Fruit fly (Drosophila melanogaster) whole organism, prepupa: ENCODE measurements around the gene Targ3.

ENCODE experiments used
- Blimp-1 ChIP-seq: fragments of 200-800 bp; sonication (Bioruptor generic); optimal IDR thresholded peaks from 3 replicates; lab custom pipeline; 2017; ENCODE audit warnings: missing biosample characterization, missing genetic modification characterization, mild to moderate bottlenecking, moderate library complexity, missing genetic modification reagents
- CG10669 ChIP-seq: fragments of 200-800 bp; sonication (Bioruptor generic); optimal IDR thresholded peaks from 3 replicates; lab custom pipeline; 2018; ENCODE audit warnings: missing biosample characterization, mild to moderate bottlenecking, missing genetic modification characterization, moderate library complexity
- CG11294 ChIP-seq: fragments of 200-800 bp; sonication (Bioruptor generic); IDR thresholded peaks from 2 replicates; pipeline ENCODE4 v1.3.6; 2022; ENCODE audit warnings: missing biosample characterization, missing genetic modification characterization
- CG11762 ChIP-seq: fragments of 200-800 bp; sonication (Bioruptor generic); optimal IDR thresholded peaks from 3 replicates; lab custom pipeline; 2016; ENCODE audit warnings: missing biosample characterization, missing genetic modification characterization; ENCODE audit not compliant: insufficient read depth
- CG11902 ChIP-seq: fragments of 200-800 bp; sonication (Bioruptor generic); optimal IDR thresholded peaks from 3 replicates; lab custom pipeline; 2016; ENCODE audit warnings: missing biosample characterization, missing genetic modification characterization
- CG1621 ChIP-seq: fragments of 200-800 bp; sonication (Bioruptor generic); optimal IDR thresholded peaks from 3 replicates; lab custom pipeline; 2018; ENCODE audit warnings: missing biosample characterization, mild to moderate bottlenecking, missing genetic modification characterization
- CG16779 ChIP-seq: fragments of 200-800 bp; sonication (Bioruptor generic); optimal IDR thresholded peaks from 3 replicates; lab custom pipeline; 2017; ENCODE audit warnings: missing biosample characterization, mild to moderate bottlenecking, missing genetic modification characterization
- CG3032 ChIP-seq: fragments of 200-800 bp; optimal IDR thresholded peaks from 2 replicates; lab custom pipeline; 2019; ENCODE audit warnings: missing biosample characterization, mild to moderate bottlenecking, missing genetic modification characterization, moderate library complexity
- CG31627 ChIP-seq: fragments of 200-800 bp; sonication (Bioruptor generic); optimal IDR thresholded peaks from 3 replicates; lab custom pipeline; 2016; ENCODE audit warnings: missing biosample characterization, missing genetic modification characterization
- CG32006 ChIP-seq: fragments of 200-800 bp; sonication (Bioruptor generic); optimal IDR thresholded peaks from 3 replicates; lab custom pipeline; 2017; ENCODE audit warnings: missing biosample characterization, mild to moderate bottlenecking, missing genetic modification characterization
- CG4318 ChIP-seq: fragments of 200-800 bp; sonication (Bioruptor generic); optimal IDR thresholded peaks from 3 replicates; lab custom pipeline; 2017; ENCODE audit warnings: missing biosample characterization, mild to moderate bottlenecking, missing genetic modification characterization
- CG6163 ChIP-seq: fragments of 200-800 bp; sonication (Bioruptor generic); IDR thresholded peaks from 3 replicates; pipeline ENCODE4 v1.3.6; 2022; ENCODE audit warnings: missing biosample characterization, missing genetic modification characterization
- CG6276 ChIP-seq: fragments of 200-800 bp; sonication (Bioruptor generic); optimal IDR thresholded peaks from 2 replicates; lab custom pipeline; 2017; ENCODE audit warnings: missing biosample characterization, mild to moderate bottlenecking, missing genetic modification characterization
- CG6792 ChIP-seq: fragments of 200-800 bp; sonication (Bioruptor generic); optimal IDR thresholded peaks from 3 replicates; lab custom pipeline; 2016; ENCODE audit warnings: missing biosample characterization, missing genetic modification characterization
- CG7368 ChIP-seq: fragments of 200-800 bp; sonication (Bioruptor generic); optimal IDR thresholded peaks from 3 replicates; lab custom pipeline; 2016; ENCODE audit warnings: missing biosample characterization, missing genetic modification characterization
- CG8119 ChIP-seq: fragments of 200-800 bp; sonication (Bioruptor generic); IDR thresholded peaks from 3 replicates; pipeline ENCODE4 v1.3.6; 2022; ENCODE audit warnings: missing biosample characterization, missing genetic modification characterization
- CG8632 ChIP-seq: fragments of 200-800 bp; sonication (Bioruptor generic); optimal IDR thresholded peaks from 3 replicates; lab custom pipeline; 2016; ENCODE audit warnings: missing biosample characterization, missing genetic modification characterization
- Eip75B ChIP-seq: fragments of 200-800 bp; sonication (Bioruptor generic); optimal IDR thresholded peaks from 3 replicates; lab custom pipeline; 2016; ENCODE audit warnings: missing biosample characterization, missing genetic modification characterization
- Eip78C ChIP-seq: fragments of 200-800 bp; sonication (Bioruptor generic); peaks from one replicate; lab custom pipeline; 2016; ENCODE audit warnings: missing biosample characterization, missing genetic modification characterization
- Eip93F ChIP-seq: fragments of 200-800 bp; sonication (Bioruptor generic); optimal IDR thresholded peaks from 2 replicates; lab custom pipeline; 2016; ENCODE audit warnings: missing biosample characterization, mild to moderate bottlenecking, missing genetic modification characterization
- Gug ChIP-seq: fragments of 200-800 bp; sonication (Bioruptor generic); IDR thresholded peaks from 2 replicates; pipeline ENCODE4 v1.3.6; 2022; ENCODE audit warnings: missing biosample characterization, missing genetic modification characterization
- Hr39 ChIP-seq: fragments of 200-800 bp; sonication (Bioruptor generic); optimal IDR thresholded peaks from 2 replicates; lab custom pipeline; 2016; ENCODE audit warnings: missing biosample characterization, missing genetic modification characterization
- Hr4 ChIP-seq: fragments of 200-800 bp; sonication (Bioruptor generic); optimal IDR thresholded peaks from 3 replicates; lab custom pipeline; 2016; ENCODE audit warnings: missing biosample characterization, missing genetic modification characterization
- Lpt ChIP-seq: fragments of 200-800 bp; sonication (Bioruptor generic); optimal IDR thresholded peaks from 3 replicates; lab custom pipeline; 2016; ENCODE audit warnings: missing biosample characterization, missing genetic modification characterization
- Met ChIP-seq: fragments of 200-800 bp; sonication (Bioruptor generic); optimal IDR thresholded peaks from 3 replicates; lab custom pipeline; 2016; ENCODE audit warnings: missing biosample characterization, missing genetic modification characterization
- OdsH ChIP-seq: fragments of 200-800 bp; sonication (Bioruptor generic); optimal IDR thresholded peaks from 3 replicates; lab custom pipeline; 2016; ENCODE audit warnings: missing biosample characterization, missing genetic modification characterization
- Sox102F ChIP-seq: fragments of 200-800 bp; sonication (Bioruptor generic); optimal IDR thresholded peaks from 2 replicates; lab custom pipeline; 2016; ENCODE audit warnings: missing biosample characterization, mild to moderate bottlenecking, missing genetic modification characterization
- Sox14 ChIP-seq: fragments of 200-800 bp; sonication (Bioruptor generic); optimal IDR thresholded peaks from 3 replicates; lab custom pipeline; 2016; ENCODE audit warnings: missing biosample characterization, missing genetic modification characterization
- acj6 ChIP-seq: fragments of 200-800 bp; sonication (Bioruptor generic); optimal IDR thresholded peaks from 3 replicates; lab custom pipeline; 2016; ENCODE audit warnings: missing biosample characterization, missing genetic modification characterization
- cyc ChIP-seq: fragments of 200-800 bp; sonication (Bioruptor generic); optimal IDR thresholded peaks from 3 replicates; lab custom pipeline; 2016; ENCODE audit warnings: missing biosample characterization, missing genetic modification characterization
- eg ChIP-seq: fragments of 200-800 bp; sonication (Bioruptor generic); IDR thresholded peaks from 3 replicates; pipeline ENCODE4 v1.3.6; 2022; ENCODE audit warnings: missing biosample characterization, missing genetic modification characterization
- esn ChIP-seq: fragments of 200-800 bp; sonication (Bioruptor generic); optimal IDR thresholded peaks from 2 replicates; lab custom pipeline; 2016; ENCODE audit warnings: missing biosample characterization, mild to moderate bottlenecking, missing genetic modification characterization, moderate library complexity
- fd59A ChIP-seq: fragments of 200-800 bp; sonication (Bioruptor generic); optimal IDR thresholded peaks from 2 replicates; lab custom pipeline; 2017; ENCODE audit warnings: missing biosample characterization, mild to moderate bottlenecking, missing genetic modification characterization, missing genetic modification reagents
- fd85E ChIP-seq: fragments of 200-800 bp; sonication (Bioruptor generic); optimal IDR thresholded peaks from 3 replicates; lab custom pipeline; 2016; ENCODE audit warnings: missing biosample characterization, missing genetic modification characterization
- fkh ChIP-seq: fragments of 200-800 bp; sonication (Bioruptor generic); optimal IDR thresholded peaks from 3 replicates; lab custom pipeline; 2017; ENCODE audit warnings: missing biosample characterization, mild to moderate bottlenecking, missing genetic modification characterization, moderate library complexity
- lz ChIP-seq: fragments of 200-800 bp; sonication (Bioruptor generic); optimal IDR thresholded peaks from 3 replicates; lab custom pipeline; 2016; ENCODE audit warnings: missing biosample characterization, missing genetic modification characterization
- net ChIP-seq: fragments of 200-800 bp; sonication (Bioruptor generic); optimal IDR thresholded peaks from 3 replicates; lab custom pipeline; 2016; ENCODE audit warnings: missing biosample characterization, missing genetic modification characterization
- pdm3 ChIP-seq: fragments of 200-800 bp; sonication (Bioruptor generic); optimal IDR thresholded peaks from 3 replicates; lab custom pipeline; 2016; ENCODE audit warnings: missing biosample characterization, missing genetic modification characterization
- salr ChIP-seq, 2 experiments: fragments of 200-800 bp; sonication (Bioruptor generic); optimal IDR thresholded peaks; 3 replicates each; lab custom pipeline; 2016 to 2018; ENCODE audit warnings: missing biosample characterization in 2 of 2, missing genetic modification characterization in 2 of 2, mild to moderate bottlenecking in 1 of 2
- spab ChIP-seq: fragments of 200-800 bp; sonication (Bioruptor generic); optimal IDR thresholded peaks from 2 replicates; lab custom pipeline; 2017; ENCODE audit warnings: missing biosample characterization, mild to moderate bottlenecking, missing genetic modification characterization, missing genetic modification reagents
- ss ChIP-seq, 2 experiments: fragments of 200-800 bp; sonication (Bioruptor generic); optimal IDR thresholded peaks; 2 replicates in 1 of 2; 3 replicates in 1 of 2; lab custom pipeline; 2017 to 2018; ENCODE audit warnings: mild to moderate bottlenecking in 2 of 2, missing biosample characterization in 2 of 2, missing genetic modification characterization in 2 of 2, moderate library complexity in 1 of 2
- svp ChIP-seq: fragments of 200-800 bp; sonication (Bioruptor generic); peaks from one replicate; lab custom pipeline; 2016; ENCODE audit warnings: missing biosample characterization, missing genetic modification characterization
- topi ChIP-seq: fragments of 200-800 bp; sonication (Bioruptor generic); optimal IDR thresholded peaks from 3 replicates; lab custom pipeline; 2016; ENCODE audit warnings: missing biosample characterization, missing genetic modification characterization
- vri ChIP-seq: fragments of 200-800 bp; sonication (Bioruptor generic); optimal IDR thresholded peaks from 3 replicates; lab custom pipeline; 2016; ENCODE audit warnings: missing biosample characterization, mild to moderate bottlenecking, missing genetic modification characterization

Gene Targ3

dm6 chr3L:21201246-21201896, 4.7 kb downstream of the Targ3 start:
- no peak for TF ChIP-seq CG6276 (GFP tag; lab: Kevin White, UChicago)
- TF ChIP-seq fkh = peak; percentile 73
- TF ChIP-seq CG16779 (tag; lab: Kevin White, UChicago) = no peak

- TF ChIP-seq CG32006 (GFP tag; lab: Kevin White, UChicago) (no peak), net (GFP tag; lab: Kevin White, UChicago) (no peak), fd85E (no peak), CG7368 (GFP tag; lab: Kevin White, UChicago) (no peak), Lpt (peak; percentile 5), CG1621 (no peak), CG8119 (peak; percentile 40; the same call in 1 of the 3 replicates), Sox102F (GFP tag; lab: Kevin White, UChicago) (no peak), CG8632 (GFP tag; lab: Kevin White, UChicago) (no peak), CG6276 (GFP tag; lab: Kevin White, UChicago) (no peak), fd59A (GFP tag; lab: Kevin White, UChicago) (no peak), CG31627 (GFP tag; lab: Kevin White, UChicago) (no peak), Blimp-1 (GFP tag; lab: Kevin White, UChicago) (no peak), pdm3 (GFP tag; lab: Kevin White, UChicago) (no peak), spab (no peak), CG6792 (GFP tag; lab: Kevin White, UChicago) (no peak), Eip78C (GFP tag; lab: Kevin White, UChicago) (peak; percentile 82), svp (peak; percentile 75), CG16779 (tag; lab: Kevin White, UChicago) (peak; percentile 10), CG11762 (GFP tag; lab: Kevin White, UChicago) (no peak), lz (no peak), topi (GFP tag; lab: Kevin White, UChicago) (no peak), fkh (no peak), esn (GFP tag; lab: Kevin White, UChicago) (no peak), Eip93F (no peak), CG3032 (no peak), Sox14 (no peak), cyc (GFP tag; lab: Kevin White, UChicago) (no peak), OdsH (GFP tag; lab: Kevin White, UChicago) (no peak), CG11294 (no peak), ss (GFP tag; optimal IDR thresholded peaks at IDR 0.05; lab: Kevin White, UChicago) (no peak), acj6 (GFP tag; lab: Kevin White, UChicago) (no peak), salr (GFP tag; optimal IDR thresholded peaks at IDR 0.05; lab: Kevin White, UChicago) (no peak), vri (GFP tag; lab: Kevin White, UChicago) (peak; percentile 30), Gug (GFP tag; lab: Robert Waterston, UW) (no peak)
Observed at dm6 chr3L:21202029-21202776, 5.6 kb downstream of the Targ3 start.

dm6 chr3L:21202777-21203282, 6.2 kb downstream of the Targ3 start, which contains the start of the genes Targ1, CG10512 and Targ2:
Gene Targ1 (minus strand): TSS chr3L:21202882.
Gene CG10512 (plus strand): TSS chr3L:21202920.
Gene Targ2 (minus strand): TSS chr3L:21203232.
- no peak for TF ChIP-seq CG8632 (GFP tag; lab: Kevin White, UChicago)
- TF ChIP-seq CG10669 (GFP tag; lab: Kevin White, UChicago) = no peak
- TF ChIP-seq CG11902 = no peak
- no peak for TF ChIP-seq fd85E
- no peak for TF ChIP-seq salr (GFP tag; optimal IDR thresholded peaks at IDR 0.05; lab: Kevin White, UChicago)
- no peak for TF ChIP-seq Hr4 (GFP tag; lab: Kevin White, UChicago)
- no peak for TF ChIP-seq CG4318 (GFP tag; lab: Kevin White, UChicago)
- TF ChIP-seq CG3032 = no peak
- peak; percentile 6 to 56 for TF ChIP-seq ss (GFP tag; optimal IDR thresholded peaks at IDR 0.05; lab: Kevin White, UChicago)
- no peak for TF ChIP-seq cyc (GFP tag; lab: Kevin White, UChicago)
- no peak for TF ChIP-seq Hr39 (GFP tag; lab: Kevin White, UChicago)
- TF ChIP-seq eg = no peak
- TF ChIP-seq CG11762 (GFP tag; lab: Kevin White, UChicago) = no peak
- no peak for TF ChIP-seq lz
- TF ChIP-seq Eip78C (GFP tag; lab: Kevin White, UChicago) = peak; percentile 75
- peak; percentile 30; the same call in 1 of the 3 replicates for TF ChIP-seq CG6163 (GFP tag; lab: Robert Waterston, UW)
- no peak for TF ChIP-seq svp
- TF ChIP-seq pdm3 (GFP tag; lab: Kevin White, UChicago) = no peak
- TF ChIP-seq fkh = peak; percentile 19
- TF ChIP-seq Blimp-1 (GFP tag; lab: Kevin White, UChicago) = peak; percentile 51
- no peak for TF ChIP-seq CG8119
- no peak for TF ChIP-seq Eip75B (GFP tag; lab: Kevin White, UChicago)
- no peak for TF ChIP-seq OdsH (GFP tag; lab: Kevin White, UChicago)
- no peak for TF ChIP-seq topi (GFP tag; lab: Kevin White, UChicago)
- no peak for TF ChIP-seq Met (GFP tag; lab: Kevin White, UChicago)
- TF ChIP-seq CG6276 (GFP tag; lab: Kevin White, UChicago) = peak; percentile 41
